Worm (Caenorhabditis elegans): ENCODE data around the gene nhr-208.

nhr-208 gene

DNA sequence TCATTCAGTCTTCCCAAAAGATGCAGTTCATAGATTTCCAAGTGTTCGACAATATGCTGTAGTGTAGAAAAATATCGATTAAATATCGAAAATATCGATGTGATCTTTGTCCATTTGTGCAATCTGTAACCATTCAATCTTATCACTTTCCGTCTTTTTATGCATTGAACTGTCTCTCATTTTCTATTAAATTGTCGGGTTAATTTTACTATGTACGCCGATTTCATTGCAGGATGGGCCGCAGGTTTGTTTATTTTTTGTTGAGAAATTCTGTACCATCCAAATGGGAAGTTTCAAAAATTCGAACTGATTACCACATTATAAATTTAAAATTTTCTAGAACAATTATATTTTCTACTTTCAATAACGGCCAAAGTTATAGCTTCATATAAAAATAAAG, 9.9 kb upstream of the nhr-208 start, which contains the start of gene R07B7.8:
Gene R07B7.8, minus strand, starts transcription at position 101 of the 400 bp plus-strand sequence.
- TF ChIP-seq npax-4 (tag; optimal IDR thresholded peaks at IDR 0.05): no peak
- no peak for TF ChIP-seq odd-2 (tag; optimal IDR thresholded peaks at IDR 0.05)
- no peak for TF ChIP-seq ceh-6 (GFP tag; optimal IDR thresholded peaks at IDR 0.05)
- no peak for TF ChIP-seq hlh-6 (tag; optimal IDR thresholded peaks at IDR 0.05)
- TF ChIP-seq ets-4 (tag; optimal IDR thresholded peaks at IDR 0.05): no peak
- TF ChIP-seq zip-5 (tag; optimal IDR thresholded peaks at IDR 0.05): no peak
- no peak for TF ChIP-seq nhr-11 (tag; optimal IDR thresholded peaks at IDR 0.05)
- TF ChIP-seq K09A11.1 (tag; optimal IDR thresholded peaks at IDR 0.05; ENCODE audit: insufficient read depth): no peak
- no peak for TF ChIP-seq hlh-13 (GFP tag; optimal IDR thresholded peaks at IDR 0.05)
- no peak for TF ChIP-seq pat-9 (tag; optimal IDR thresholded peaks at IDR 0.05)
- no peak for TF ChIP-seq ceh-34 (tag; optimal IDR thresholded peaks at IDR 0.05)
- no peak for TF ChIP-seq pros-1 (tag; optimal IDR thresholded peaks at IDR 0.05)
- TF ChIP-seq pha-4 (tag; optimal IDR thresholded peaks at IDR 0.05): no peak

DNA sequence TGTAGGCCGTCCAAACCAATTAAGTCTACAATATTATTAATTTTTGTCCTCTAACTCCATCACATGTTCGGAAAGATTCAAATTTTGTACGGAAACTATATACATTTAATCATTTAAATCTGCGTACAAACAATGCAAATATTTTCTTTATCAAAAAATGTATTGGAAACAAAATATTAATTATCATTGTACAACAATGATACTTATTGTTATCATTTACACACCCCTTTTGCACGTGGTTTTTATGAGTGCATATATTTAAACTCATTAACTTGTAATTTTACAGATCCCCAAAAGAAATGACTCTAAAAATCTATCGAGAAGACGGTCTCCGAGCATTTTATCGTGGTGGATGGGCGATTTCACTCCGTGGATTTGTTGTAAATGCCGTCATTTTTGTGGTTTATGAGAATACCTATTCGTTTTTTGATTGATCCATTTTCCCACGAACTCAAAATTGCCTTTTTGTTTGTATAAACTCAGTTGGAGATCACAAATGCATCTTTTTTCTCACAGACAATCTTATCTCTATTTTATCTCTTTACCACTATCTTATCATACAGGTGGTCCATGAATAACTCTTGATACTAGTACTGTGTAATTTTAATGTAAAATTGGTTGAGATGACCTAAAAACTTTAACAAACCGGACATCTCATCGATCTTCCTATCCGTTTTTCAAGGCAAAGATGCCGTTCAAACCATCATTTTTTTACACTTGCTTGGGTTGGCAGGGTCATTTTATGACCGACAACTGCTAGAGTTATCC, 8.1 kb upstream of the nhr-208 start:
- TF ChIP-seq elt-2 (tag; optimal IDR thresholded peaks at IDR 0.05): peak; percentile 90
- no peak for TF ChIP-seq odd-2 (tag; optimal IDR thresholded peaks at IDR 0.05)
- TF ChIP-seq ceh-2 (tag; optimal IDR thresholded peaks at IDR 0.05): no peak

DNA sequence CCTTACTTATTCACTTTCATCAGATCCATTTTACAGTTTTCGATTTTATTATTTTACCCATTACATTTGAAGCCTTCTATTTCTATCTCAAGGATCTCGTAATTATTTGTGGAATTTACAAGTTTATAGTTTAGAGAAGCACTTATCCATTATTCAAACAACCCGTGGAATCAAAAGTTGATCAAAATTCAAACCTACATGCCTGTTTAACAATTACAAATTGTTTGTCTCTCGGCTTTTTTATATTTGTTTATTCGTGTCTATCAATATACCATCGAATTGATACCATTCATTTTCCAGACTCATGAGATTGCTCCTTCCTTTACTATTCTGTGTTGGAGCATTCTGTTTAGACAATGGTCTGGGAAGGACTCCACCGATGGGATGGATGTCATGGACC, 7.2 kb upstream of the nhr-208 start, which contains the start of gene gana-1:
Gene gana-1, plus strand, starts transcription at position 301 of the 400 bp plus-strand sequence.
- no peak for TF ChIP-seq fkh-10 (GFP tag; optimal IDR thresholded peaks at IDR 0.05)
- TF ChIP-seq hlh-13 (GFP tag; optimal IDR thresholded peaks at IDR 0.05): no peak
- TF ChIP-seq pha-4 (tag; optimal IDR thresholded peaks at IDR 0.05): no peak
- no peak for TF ChIP-seq hlh-15 (tag; optimal IDR thresholded peaks at IDR 0.05)
- no peak for TF ChIP-seq C38D4.7 (GFP tag; optimal IDR thresholded peaks at IDR 0.05)
- no peak for TF ChIP-seq nhr-232 (tag; optimal IDR thresholded peaks at IDR 0.05)
- TF ChIP-seq pros-1 (tag; optimal IDR thresholded peaks at IDR 0.05): no peak
- TF ChIP-seq Y22D7AL.16 (tag; optimal IDR thresholded peaks at IDR 0.05): no peak
- no peak for TF ChIP-seq F13H6.1 (tag; optimal IDR thresholded peaks at IDR 0.05)
- no peak for TF ChIP-seq nfya-1 (tag; optimal IDR thresholded peaks at IDR 0.05)
- TF ChIP-seq ceh-14 (tag; optimal IDR thresholded peaks at IDR 0.05): no peak
- no peak for TF ChIP-seq odd-2 (tag; optimal IDR thresholded peaks at IDR 0.05)
- TF ChIP-seq fax-1 (tag; optimal IDR thresholded peaks at IDR 0.05): no peak
- TF ChIP-seq ttx-3 (tag; optimal IDR thresholded peaks at IDR 0.05): no peak
- no peak for TF ChIP-seq elt-4 (tag; optimal IDR thresholded peaks at IDR 0.05)
- TF ChIP-seq lim-6 (tag; optimal IDR thresholded peaks at IDR 0.05): no peak

DNA sequence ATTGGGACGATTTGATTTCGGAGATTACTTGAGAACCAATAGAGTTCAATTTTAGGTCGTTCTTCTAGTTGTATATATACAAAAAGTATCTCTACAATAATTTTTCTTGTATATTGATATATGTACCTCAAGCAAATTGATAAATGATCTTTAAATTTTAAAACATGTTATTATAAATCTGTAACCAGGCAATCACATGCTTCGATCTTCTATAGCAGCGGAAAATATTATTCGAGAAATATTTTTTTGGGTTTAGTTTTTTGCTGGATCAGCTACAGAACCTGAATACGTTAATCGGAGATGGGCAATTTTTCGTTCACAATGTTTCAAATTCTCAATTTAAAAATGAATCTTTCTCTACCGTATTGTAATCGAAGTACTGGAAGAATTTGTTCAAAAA, 5.3 kb upstream of the nhr-208 start, which contains the start of gene R07B7.12:
Gene R07B7.12, plus strand, starts transcription at position 301 of the 400 bp plus-strand sequence.
- no peak for TF ChIP-seq pha-2 (tag; optimal IDR thresholded peaks at IDR 0.05)
- TF ChIP-seq ahr-1 (tag; optimal IDR thresholded peaks at IDR 0.05): no peak
- no peak for TF ChIP-seq F13H6.1 (tag; optimal IDR thresholded peaks at IDR 0.05)
- no peak for TF ChIP-seq ceh-18 (tag; optimal IDR thresholded peaks at IDR 0.05)
- no peak for TF ChIP-seq pag-3 (tag; optimal IDR thresholded peaks at IDR 0.05; ENCODE audit: borderline replicate concordance)
- TF ChIP-seq unc-86 (tag; optimal IDR thresholded peaks at IDR 0.05): no peak
- TF ChIP-seq hlh-8 (tag; optimal IDR thresholded peaks at IDR 0.05): no peak
- no peak for TF ChIP-seq unc-42 (tag; optimal IDR thresholded peaks at IDR 0.05)
- TF ChIP-seq fkh-6 (tag; optimal IDR thresholded peaks at IDR 0.05): no peak
- no peak for TF ChIP-seq zip-5 (tag; optimal IDR thresholded peaks at IDR 0.05)
- no peak for TF ChIP-seq ceh-45 (GFP tag; IDR thresholded peaks at IDR 0.05)
- TF ChIP-seq hlh-30 (tag; optimal IDR thresholded peaks at IDR 0.05; ENCODE audit: insufficient read depth): no peak
- TF ChIP-seq tbx-7 (tag; optimal IDR thresholded peaks at IDR 0.05): no peak

Measured in whole organism, late embryonic.